Worm (Caenorhabditis elegans): ENCODE results near the gene B0310.3.

ce11 chrX:506848-507247 lies 13.9 kb downstream of the B0310.3 start, which contains the start of gene B0310.2:
- TF ChIP-seq pha-4 (tag; optimal IDR thresholded peaks at IDR 0.05) (no peak), cnd-1 (tag; optimal IDR thresholded peaks at IDR 0.05) (no peak), ztf-11 (tag; optimal IDR thresholded peaks at IDR 0.05) (no peak), lin-13 (tag; optimal IDR thresholded peaks at IDR 0.05) (no peak), nhr-237 (tag; optimal IDR thresholded peaks at IDR 0.05) (no peak), nhr-12 (tag; optimal IDR thresholded peaks at IDR 0.05) (no peak), unc-39 (tag; optimal IDR thresholded peaks at IDR 0.05) (no peak), ces-1 (GFP tag; optimal IDR thresholded peaks at IDR 0.05) (no peak)

Data from whole organism, mixed stage, embryonic.